Worm (Caenorhabditis elegans) whole organism, young adult: Measurements from ENCODE around the gene EEED8.13.

Source experiments
- K12H6.12 ChIP-seq: fragments of 200-800 bp; sonication (Bioruptor generic); optimal IDR thresholded peaks from 2 replicates; lab custom pipeline; 2018; ENCODE audit warnings: mild to moderate bottlenecking, missing genetic modification characterization, missing compliant biosample characterization
- ama-1 ChIP-seq, 3 experiments: fragments of 150-350 bp in 1 of 3; sonication (generic microtip) in 2 of 3; optimal IDR thresholded peaks; 2 replicates each; lab custom pipeline; 2014 to 2018; ENCODE audit warnings: missing biosample characterization in 2 of 3, missing genetic modification characterization in 2 of 3, missing genetic modification reagents in 2 of 3
- athp-1 ChIP-seq: sonication (generic microtip); optimal IDR thresholded peaks from 2 replicates; lab custom pipeline; 2017; ENCODE audit warnings: mild to moderate bottlenecking, missing genetic modification characterization, missing compliant biosample characterization
- ceh-91 ChIP-seq: fragments of 200-800 bp; sonication (Bioruptor generic); IDR thresholded peaks from 2 replicates; pipeline ENCODE4 v1.3.6; 2022; ENCODE audit warnings: missing genetic modification reagents, missing genetic modification characterization, missing compliant biosample characterization
- hrde-1 ChIP-seq: sonication (generic microtip); optimal IDR thresholded peaks from 2 replicates; lab custom pipeline; 2016; ENCODE audit warnings: missing genetic modification characterization, mild to moderate bottlenecking, missing compliant biosample characterization, moderate library complexity, missing genotype, missing genetic modification reagents, borderline replicate concordance
- rcor-1 ChIP-seq: fragments of 200-800 bp; sonication (Bioruptor generic); IDR thresholded peaks from 2 replicates; pipeline ENCODE4 v1.3.6; 2022; ENCODE audit warnings: missing genetic modification reagents, missing genetic modification characterization, missing compliant biosample characterization
- sptf-2 ChIP-seq: fragments of 200-800 bp; sonication (Bioruptor generic); optimal IDR thresholded peaks from 2 replicates; lab custom pipeline; 2018; ENCODE audit warnings: mild to moderate bottlenecking, missing genetic modification characterization, missing compliant biosample characterization
- tbp1 ChIP-seq: fragments of 200-800 bp; sonication (Bioruptor generic); optimal IDR thresholded peaks from 2 replicates; lab custom pipeline; 2018; ENCODE audit warnings: mild to moderate bottlenecking, missing genetic modification characterization, missing compliant biosample characterization
- xnd-1 ChIP-seq: sonication (generic microtip); optimal IDR thresholded peaks from 2 replicates; lab custom pipeline; 2016; ENCODE audit warnings: missing genotype, missing genetic modification reagents, missing genetic modification characterization, missing compliant biosample characterization
- ztf-22 ChIP-seq: fragments of 200-800 bp; sonication (Bioruptor generic); optimal IDR thresholded peaks from 2 replicates; lab custom pipeline; 2018; ENCODE audit warnings: mild to moderate bottlenecking, missing genetic modification characterization, moderate library complexity, missing compliant biosample characterization

ce11 chrII:5446506-5446905, 34.1 kb upstream of the EEED8.13 start, which contains the start of gene nmr-1:
- no peak for TF ChIP-seq K12H6.12 (tag; lab: Kevin White, UChicago)
- TF ChIP-seq xnd-1 (tag; lab: Kevin White, UChicago): no peak
- no peak for TF ChIP-seq hrde-1
- no peak for TF ChIP-seq tbp1 (GFP tag; lab: Kevin White, UChicago)
- TF ChIP-seq ama-1 (optimal IDR thresholded peaks at IDR 0.05; lab: Kevin White, UChicago): no peak
- no peak for TF ChIP-seq ama-1 (GFP tag; optimal IDR thresholded peaks at IDR 0.05; lab: Kevin White, UChicago)
- no peak for TF ChIP-seq athp-1 (tag; lab: Kevin White, UChicago)
- no peak for TF ChIP-seq ceh-91 (GFP tag; lab: Robert Waterston, UW)
- no peak for TF ChIP-seq rcor-1 (GFP tag; lab: Robert Waterston, UW)
- no peak for TF ChIP-seq sptf-2 (GFP tag; lab: Kevin White, UChicago)
- TF ChIP-seq ztf-22 (GFP tag; lab: Kevin White, UChicago): no peak
